Fruit fly (Drosophila melanogaster) whole organism, adult: ENCODE measurements around the gene trbl.
A peak's percentile ranks its signal among the peaks of the same experiment; 100 is the strongest.

Experiments
- CG11617 ChIP-seq: fragments of 200-800 bp; sonication (Bioruptor generic); optimal IDR thresholded peaks from 2 replicates; lab custom pipeline; 2017; ENCODE audit warnings: mild to moderate bottlenecking, missing biosample characterization, missing genetic modification reagents, missing genetic modification characterization
- CG12768 ChIP-seq: fragments of 200-800 bp; sonication (Bioruptor generic); optimal IDR thresholded peaks from 2 replicates; lab custom pipeline; 2017; ENCODE audit warnings: missing biosample characterization, missing genetic modification characterization, mild to moderate bottlenecking, moderate library complexity, missing genetic modification reagents
- CG1620 ChIP-seq: fragments of 200-800 bp; sonication (Bioruptor generic); optimal IDR thresholded peaks from 2 replicates; lab custom pipeline; 2016; ENCODE audit warnings: missing biosample characterization, missing genetic modification characterization
- CG33017 ChIP-seq: fragments of 200-800 bp; sonication (Bioruptor generic); optimal IDR thresholded peaks from 2 replicates; lab custom pipeline; 2018; ENCODE audit warnings: missing biosample characterization, mild to moderate bottlenecking, missing genetic modification characterization, moderate library complexity
- CG7045 ChIP-seq: fragments of 200-800 bp; sonication (Bioruptor generic); optimal IDR thresholded peaks from 2 replicates; lab custom pipeline; 2017; ENCODE audit warnings: missing biosample characterization, mild to moderate bottlenecking, missing genetic modification characterization
- CG7101 ChIP-seq: fragments of 200-800 bp; sonication (Bioruptor generic); optimal IDR thresholded peaks from 2 replicates; lab custom pipeline; 2018; ENCODE audit warnings: missing biosample characterization, mild to moderate bottlenecking, missing genetic modification characterization, moderate library complexity
- Clk ChIP-seq: fragments of 200-800 bp; sonication (Bioruptor generic); optimal IDR thresholded peaks from 2 replicates; lab custom pipeline; 2017; ENCODE audit warnings: missing biosample characterization, missing genetic modification characterization
- Crg-1 ChIP-seq: fragments of 200-800 bp; sonication (Bioruptor generic); optimal IDR thresholded peaks from 2 replicates; lab custom pipeline; 2016; ENCODE audit warnings: missing biosample characterization, missing genetic modification characterization
- cnc ChIP-seq, 2 experiments: fragments of >200 bp; optimal IDR thresholded peaks; 2 replicates each; lab custom pipeline; 2017
- kay ChIP-seq: fragments of 200-800 bp; sonication (Bioruptor generic); peaks from one replicate; lab custom pipeline; 2016; ENCODE audit warnings: missing biosample characterization, missing genetic modification characterization, borderline replicate concordance
- pad ChIP-seq: fragments of 200-800 bp; sonication (Bioruptor generic); optimal IDR thresholded peaks from 3 replicates; lab custom pipeline; 2017; ENCODE audit warnings: missing biosample characterization, missing genetic modification characterization, mild to moderate bottlenecking, moderate library complexity, missing genetic modification reagents
- tj ChIP-seq: fragments of 200-800 bp; sonication (Bioruptor generic); optimal IDR thresholded peaks from 3 replicates; lab custom pipeline; 2017; ENCODE audit warnings: missing biosample characterization, mild to moderate bottlenecking, missing genetic modification characterization, moderate library complexity

DNA sequence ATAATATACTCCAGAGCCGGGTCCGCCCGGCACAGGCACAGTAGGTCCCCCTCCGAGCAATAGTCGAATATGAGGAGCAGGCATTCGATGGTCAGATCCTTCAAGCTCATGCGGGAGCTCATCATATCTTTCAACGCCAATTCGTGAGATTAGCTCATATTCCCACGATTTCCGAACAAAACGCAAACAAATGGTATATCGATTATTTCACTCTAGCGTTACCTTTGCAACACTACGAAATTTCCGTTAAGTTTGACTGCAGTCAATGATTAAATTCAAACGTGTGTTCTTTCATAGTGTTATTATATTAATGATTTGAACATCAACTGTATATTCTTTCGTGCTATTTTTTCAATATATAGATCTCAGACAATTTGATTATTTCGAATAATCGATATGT lies 8.1 kb downstream of the trbl start, which contains the start of gene CG33969:
- TF ChIP-seq tj, result peak; percentile 2
- TF ChIP-seq CG12768 (GFP tag; lab: Kevin White, UChicago), result no peak
- no peak for TF ChIP-seq CG11617 (GFP tag; lab: Kevin White, UChicago)
- TF ChIP-seq CG1620 (GFP tag; lab: Kevin White, UChicago), result peak; percentile 5
- TF ChIP-seq CG7045 (GFP tag; lab: Kevin White, UChicago), result no peak
- peak; percentile 22 for TF ChIP-seq CG7101 (tag; lab: Kevin White, UChicago)
- TF ChIP-seq Clk (GFP tag; lab: Kevin White, UChicago), result no peak
- no peak for TF ChIP-seq CG33017 (tag; lab: Kevin White, UChicago)
- no peak for TF ChIP-seq cnc (optimal IDR thresholded peaks at IDR 0.05; lab: Kevin White, UChicago)
- TF ChIP-seq Crg-1 (GFP tag; lab: Kevin White, UChicago), result peak; percentile 18
- TF ChIP-seq kay (GFP tag; lab: Kevin White, UChicago), result peak; percentile 49
- peak; percentile 29 for TF ChIP-seq pad (GFP tag; lab: Kevin White, UChicago)
